Fruit fly (Drosophila melanogaster) whole organism, embryonic: ENCODE results near the gene Gnmt.

Source experiments
- Aef1 ChIP-seq: fragments of 200-800 bp; sonication (Bioruptor generic); IDR thresholded peaks from 3 replicates; pipeline ENCODE4 v1.3.6; 2022; ENCODE audit warnings: missing biosample characterization, missing genetic modification characterization
- CG10543 ChIP-seq: fragments of 200-800 bp; sonication (Bioruptor generic); optimal IDR thresholded peaks from 3 replicates; lab custom pipeline; 2017; ENCODE audit warnings: missing biosample characterization, mild to moderate bottlenecking, missing genetic modification characterization, moderate library complexity
- CG10565 ChIP-seq: fragments of 200-800 bp; sonication (Bioruptor generic); optimal IDR thresholded peaks from 3 replicates; lab custom pipeline; 2016; ENCODE audit warnings: missing biosample characterization, mild to moderate bottlenecking, missing genetic modification characterization
- CG11695 ChIP-seq: fragments of 200-800 bp; sonication (Bioruptor generic); IDR thresholded peaks from 3 replicates; pipeline ENCODE4 v1.3.6; 2022; ENCODE audit warnings: missing biosample characterization, missing genetic modification characterization
- CG13894 ChIP-seq: fragments of 200-800 bp; sonication (Bioruptor generic); optimal IDR thresholded peaks from 3 replicates; lab custom pipeline; 2018; ENCODE audit warnings: missing biosample characterization, mild to moderate bottlenecking, missing genetic modification characterization, moderate library complexity
- CG14710 ChIP-seq: fragments of 200-800 bp; sonication (Bioruptor generic); optimal IDR thresholded peaks from 3 replicates; lab custom pipeline; 2019; ENCODE audit warnings: missing biosample characterization, mild to moderate bottlenecking, missing genetic modification characterization, moderate library complexity
- CG15269 ChIP-seq: fragments of 200-800 bp; sonication (Bioruptor generic); optimal IDR thresholded peaks from 2 replicates; lab custom pipeline; 2018; ENCODE audit warnings: missing biosample characterization, mild to moderate bottlenecking, missing genetic modification characterization, moderate library complexity
- CG15479 ChIP-seq: fragments of 200-800 bp; sonication (Bioruptor generic); optimal IDR thresholded peaks from 3 replicates; lab custom pipeline; 2019; ENCODE audit warnings: missing biosample characterization, mild to moderate bottlenecking, missing genetic modification characterization, moderate library complexity
- CG17361 ChIP-seq: fragments of 200-800 bp; sonication (Bioruptor generic); IDR thresholded peaks from 3 replicates; pipeline ENCODE4 v1.3.6; 2022; ENCODE audit warnings: missing biosample characterization, missing genetic modification characterization
- CG17568 ChIP-seq: fragments of 200-800 bp; sonication (Bioruptor generic); optimal IDR thresholded peaks from 2 replicates; lab custom pipeline; 2018; ENCODE audit warnings: missing biosample characterization, mild to moderate bottlenecking, missing genetic modification characterization, moderate library complexity
- CG17829 ChIP-seq: fragments of 200-800 bp; optimal IDR thresholded peaks from 2 replicates; lab custom pipeline; 2019; ENCODE audit warnings: missing biosample characterization, mild to moderate bottlenecking, missing genetic modification characterization, moderate library complexity
- CG18599 ChIP-seq: fragments of 200-800 bp; sonication (Bioruptor generic); optimal IDR thresholded peaks from 3 replicates; lab custom pipeline; 2017; ENCODE audit warnings: missing biosample characterization, missing genetic modification characterization, mild to moderate bottlenecking, moderate library complexity, missing genetic modification reagents
- CG2199 ChIP-seq: fragments of 200-800 bp; sonication (Bioruptor generic); IDR thresholded peaks from 3 replicates; pipeline ENCODE4 v1.3.6; 2022; ENCODE audit warnings: missing biosample characterization, missing genetic modification characterization
- CG2889 ChIP-seq: fragments of 200-800 bp; sonication (Bioruptor generic); IDR thresholded peaks from 3 replicates; pipeline ENCODE4 v1.3.6; 2022; ENCODE audit warnings: missing biosample characterization, missing genetic modification characterization
- CG3281 ChIP-seq: fragments of 200-800 bp; sonication (Bioruptor generic); optimal IDR thresholded peaks from 3 replicates; lab custom pipeline; 2017; ENCODE audit warnings: missing biosample characterization, mild to moderate bottlenecking, missing genetic modification characterization
- CG4820 ChIP-seq: fragments of 200-800 bp; sonication (Bioruptor generic); optimal IDR thresholded peaks from 3 replicates; lab custom pipeline; 2016; ENCODE audit warnings: missing biosample characterization, missing genetic modification characterization
- CG7271 ChIP-seq: fragments of 200-800 bp; sonication (Bioruptor generic); optimal IDR thresholded peaks from 2 replicates; lab custom pipeline; 2018; ENCODE audit warnings: missing biosample characterization, mild to moderate bottlenecking, missing genetic modification characterization, moderate library complexity
- CG7357 ChIP-seq: fragments of 200-800 bp; sonication (Bioruptor generic); IDR thresholded peaks from 3 replicates; pipeline ENCODE4 v1.3.6; 2022; ENCODE audit warnings: missing biosample characterization, missing genetic modification characterization
- CG7556 ChIP-seq: fragments of 200-800 bp; sonication (Bioruptor generic); optimal IDR thresholded peaks from 2 replicates; lab custom pipeline; 2017; ENCODE audit warnings: missing biosample characterization, mild to moderate bottlenecking, missing genetic modification characterization
- D19A ChIP-seq: fragments of 200-800 bp; optimal IDR thresholded peaks from 3 replicates; lab custom pipeline; 2019; ENCODE audit warnings: missing biosample characterization, mild to moderate bottlenecking, missing genetic modification characterization, moderate library complexity
- Deaf1 ChIP-seq: fragments of 200-800 bp; optimal IDR thresholded peaks from 3 replicates; lab custom pipeline; 2019; ENCODE audit warnings: missing biosample characterization, mild to moderate bottlenecking, missing genetic modification characterization, moderate library complexity
- Drgx ChIP-seq: fragments of 200-800 bp; sonication (Bioruptor generic); IDR thresholded peaks from 2 replicates; pipeline ENCODE4 v1.3.6; 2022; ENCODE audit warnings: missing biosample characterization, missing genetic modification characterization
- H2.0 ChIP-seq: fragments of 200-800 bp; sonication (Bioruptor generic); IDR thresholded peaks from 2 replicates; pipeline ENCODE4 v1.3.6; 2022; ENCODE audit warnings: missing biosample characterization, missing genetic modification characterization
- HHEX ChIP-seq: fragments of 200-800 bp; sonication (Bioruptor generic); optimal IDR thresholded peaks from 3 replicates; lab custom pipeline; 2017; ENCODE audit warnings: missing biosample characterization, mild to moderate bottlenecking, missing genetic modification characterization, missing genetic modification reagents
- HmgZ ChIP-seq: fragments of 200-800 bp; sonication (Bioruptor generic); optimal IDR thresholded peaks from 2 replicates; lab custom pipeline; 2018; ENCODE audit warnings: missing biosample characterization, mild to moderate bottlenecking, missing genetic modification characterization
- Hmr ChIP-seq: fragments of 200-800 bp; sonication (Bioruptor generic); optimal IDR thresholded peaks from 3 replicates; lab custom pipeline; 2017; ENCODE audit warnings: mild to moderate bottlenecking, missing biosample characterization, missing genetic modification reagents, missing genetic modification characterization
- Hr51 ChIP-seq, 2 experiments: fragments of 200-800 bp; sonication (Bioruptor generic); optimal IDR thresholded peaks; 2 replicates in 1 of 2; 3 replicates in 1 of 2; lab custom pipeline; 2016 to 2018; ENCODE audit warnings: missing biosample characterization in 2 of 2, missing genetic modification characterization in 2 of 2, mild to moderate bottlenecking in 1 of 2, moderate library complexity in 1 of 2
- Mes4 ChIP-seq: fragments of 200-800 bp; sonication (Bioruptor generic); optimal IDR thresholded peaks from 2 replicates; lab custom pipeline; 2016; ENCODE audit warnings: missing biosample characterization, missing genetic modification characterization
- NFAT ChIP-seq: fragments of 200-800 bp; sonication (Bioruptor generic); IDR thresholded peaks from 2 replicates; pipeline ENCODE4 v1.3.6; 2022; ENCODE audit warnings: missing biosample characterization, missing genetic modification characterization
- Nf-YC ChIP-seq: fragments of 200-800 bp; optimal IDR thresholded peaks from 3 replicates; lab custom pipeline; 2019; ENCODE audit warnings: missing biosample characterization, mild to moderate bottlenecking, missing genetic modification characterization, moderate library complexity
- PHDP ChIP-seq: fragments of 200-800 bp; sonication (Bioruptor generic); optimal IDR thresholded peaks from 3 replicates; lab custom pipeline; 2018; ENCODE audit warnings: missing biosample characterization, mild to moderate bottlenecking, missing genetic modification characterization, moderate library complexity
- Taf1 ChIP-seq: fragments of 200-800 bp; sonication (Bioruptor generic); IDR thresholded peaks from 2 replicates; pipeline ENCODE4 v1.3.6; 2022; ENCODE audit warnings: missing biosample characterization, missing genetic modification characterization
- Tbp ChIP-seq: fragments of >200 bp; optimal IDR thresholded peaks from 2 replicates; lab custom pipeline; 2018; ENCODE audit warnings: missing biosample characterization, missing genetic modification characterization
- abd-A ChIP-seq: fragments of 200-800 bp; sonication (Bioruptor generic); optimal IDR thresholded peaks from 3 replicates; lab custom pipeline; 2019; ENCODE audit warnings: missing biosample characterization, mild to moderate bottlenecking, missing genetic modification characterization, moderate library complexity
- ara ChIP-seq: fragments of 200-800 bp; sonication (Bioruptor generic); IDR thresholded peaks from 2 replicates; pipeline ENCODE4 v1.3.6; 2022; ENCODE audit warnings: missing biosample characterization, missing genetic modification characterization
- ato ChIP-seq: fragments of 200-800 bp; sonication (Bioruptor generic); IDR thresholded peaks from 2 replicates; pipeline ENCODE4 v1.3.6; 2022; ENCODE audit warnings: missing biosample characterization, missing genetic modification characterization; ENCODE audit not compliant: partially characterized antibody
- cg ChIP-seq: fragments of 200-800 bp; sonication (Bioruptor generic); optimal IDR thresholded peaks from 3 replicates; lab custom pipeline; 2019; ENCODE audit warnings: missing biosample characterization, mild to moderate bottlenecking, missing genetic modification characterization, moderate library complexity
- chif ChIP-seq, 2 experiments: fragments of 200-800 bp; sonication (Bioruptor generic); optimal IDR thresholded peaks; 3 replicates each; lab custom pipeline; 2016; ENCODE audit warnings: missing biosample characterization in 2 of 2, missing genetic modification characterization in 2 of 2
- corto ChIP-seq: fragments of 200-800 bp; sonication (Bioruptor generic); optimal IDR thresholded peaks from 2 replicates; lab custom pipeline; 2016; ENCODE audit warnings: missing biosample characterization, mild to moderate bottlenecking, missing genetic modification characterization, moderate library complexity
- dpn ChIP-seq, 2 experiments: fragments of 200-800 bp; sonication (Bioruptor generic); optimal IDR thresholded peaks; 3 replicates each; lab custom pipeline; 2016; ENCODE audit warnings: missing biosample characterization in 2 of 2, missing genetic modification characterization in 2 of 2
- fd3F ChIP-seq: fragments of 200-800 bp; sonication (Bioruptor generic); optimal IDR thresholded peaks from 2 replicates; lab custom pipeline; 2018; ENCODE audit warnings: missing biosample characterization, mild to moderate bottlenecking, missing genetic modification characterization, moderate library complexity
- ham ChIP-seq: fragments of 200-800 bp; sonication (Bioruptor generic); IDR thresholded peaks from 2 replicates; pipeline ENCODE4 v1.3.6; 2022; ENCODE audit warnings: missing biosample characterization, missing genetic modification characterization
- her ChIP-seq: fragments of 200-800 bp; sonication (Bioruptor generic); optimal IDR thresholded peaks from 2 replicates; lab custom pipeline; 2016; ENCODE audit warnings: missing biosample characterization, missing genetic modification characterization
- luna ChIP-seq: fragments of 200-800 bp; sonication (Bioruptor generic); optimal IDR thresholded peaks from 2 replicates; lab custom pipeline; 2016; ENCODE audit warnings: missing biosample characterization, missing genetic modification characterization
- so ChIP-seq: fragments of 200-800 bp; sonication (Bioruptor generic); IDR thresholded peaks from 3 replicates; pipeline ENCODE4 v1.3.6; 2022; ENCODE audit warnings: missing biosample characterization, missing genetic modification characterization
- tna ChIP-seq: fragments of 200-800 bp; sonication (Bioruptor generic); IDR thresholded peaks from 2 replicates; pipeline ENCODE4 v1.3.6; 2022; ENCODE audit warnings: missing biosample characterization, missing genetic modification characterization; ENCODE audit not compliant: partially characterized antibody
- toy ChIP-seq: fragments of 200-800 bp; sonication (Bioruptor generic); IDR thresholded peaks from 2 replicates; pipeline ENCODE4 v1.3.6; 2022; ENCODE audit warnings: missing biosample characterization, missing genetic modification characterization
- trem ChIP-seq: fragments of 200-800 bp; optimal IDR thresholded peaks from 3 replicates; lab custom pipeline; 2019; ENCODE audit warnings: missing biosample characterization, mild to moderate bottlenecking, missing genetic modification characterization, moderate library complexity
- wor ChIP-seq: fragments of 200-800 bp; sonication (Bioruptor generic); IDR thresholded peaks from 2 replicates; pipeline ENCODE4 v1.3.6; 2022; ENCODE audit warnings: missing biosample characterization, missing genetic modification characterization

Gene Gnmt

DNA sequence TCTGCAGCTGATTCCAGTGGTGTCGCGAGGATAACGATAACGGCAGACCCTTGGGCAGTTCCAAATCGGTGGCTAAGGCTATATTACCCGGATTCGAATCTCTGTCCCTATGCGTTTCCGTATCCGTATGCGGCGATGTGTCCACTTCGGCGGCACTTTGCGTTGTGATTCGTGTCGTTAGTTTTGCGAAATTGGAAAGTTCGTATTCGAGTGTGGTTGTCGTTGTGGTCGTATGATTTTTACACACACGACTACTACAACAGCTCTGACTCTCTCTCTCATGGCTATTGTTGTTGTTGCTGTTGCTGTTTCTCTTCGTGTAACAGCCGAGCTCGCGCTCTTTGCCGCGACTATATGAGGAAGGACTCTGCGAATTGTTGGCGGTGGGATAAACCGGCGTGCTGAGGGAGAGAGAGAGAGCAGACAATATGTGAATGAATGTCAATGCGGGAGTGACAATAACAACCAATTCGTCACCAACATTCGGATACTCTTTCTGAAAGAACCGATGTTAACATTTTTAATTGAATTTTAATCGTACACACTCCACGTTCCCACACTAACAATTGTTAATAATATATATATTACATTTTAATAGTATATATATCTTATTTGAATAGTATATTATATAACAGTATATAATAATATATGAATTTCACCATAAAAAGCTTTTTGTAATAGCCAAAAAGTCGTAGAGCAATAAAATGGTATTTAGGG lies 45.4 kb downstream of the Gnmt start (continued):
- TF ChIP-seq Hr51 (GFP tag; optimal IDR thresholded peaks at IDR 0.05; lab: Kevin White, UChicago) (peak in 1 of 2 experiments; percentile 67), HmgZ (tag; lab: Kevin White, UChicago) (peak; percentile 16), dpn (GFP tag; optimal IDR thresholded peaks at IDR 0.05; lab: Kevin White, UChicago) (peak; percentile 18 to 31), fd3F (GFP tag; lab: Kevin White, UChicago) (no peak), PHDP (tag; lab: Kevin White, UChicago) (peak; percentile 35), CG7357 (GFP tag; lab: Robert Waterston, UW) (no peak), Taf1 (GFP tag; lab: Robert Waterston, UW) (no peak), Mes4 (GFP tag; lab: Kevin White, UChicago) (no peak), so (GFP tag; lab: Robert Waterston, UW) (no peak), Nf-YC (tag; lab: Kevin White, UChicago) (no peak), NFAT (GFP tag; lab: Robert Waterston, UW) (peak; percentile 30; the same call in 1 of the 2 replicates), CG10543 (GFP tag; lab: Kevin White, UChicago) (peak; percentile 74), trem (peak; percentile 17), CG14710 (tag; lab: Kevin White, UChicago) (peak; percentile 3), CG15269 (tag; lab: Kevin White, UChicago) (peak; percentile 49), CG17361 (peak; percentile 42; the same call in 2 of the 3 replicates), CG4820 (GFP tag; lab: Kevin White, UChicago) (peak; percentile 9), CG7556 (GFP tag; lab: Kevin White, UChicago) (peak; percentile 50), ara (GFP tag; lab: Robert Waterston, UW) (no peak), abd-A (tag; lab: Kevin White, UChicago) (peak; percentile 59), CG2199 (GFP tag; lab: Robert Waterston, UW) (no peak), D19A (peak; percentile 98), cg (GFP tag; lab: Kevin White, UChicago) (peak; percentile 67), chif (GFP tag; optimal IDR thresholded peaks at IDR 0.05; lab: Kevin White, UChicago) (no peak), CG11695 (GFP tag; lab: Robert Waterston, UW) (0 out of 3 replicates have a peak, but pooled peaks have one; percentile 36), H2.0 (GFP tag; lab: Robert Waterston, UW) (0 out of 2 replicates have a peak, but pooled peaks have one; percentile 9), CG18599 (peak; percentile 79), wor (no peak), Tbp (GFP tag; lab: Kevin White, UChicago) (no peak), CG3281 (peak; percentile 71), CG7271 (tag; lab: Kevin White, UChicago) (no peak), Drgx (GFP tag; lab: Robert Waterston, UW) (peak; percentile 33; the same call in 1 of the 2 replicates), CG15479 (GFP tag; lab: Kevin White, UChicago) (peak; percentile 80), ham (GFP tag; lab: Robert Waterston, UW) (no peak), toy (no peak), luna (peak; percentile 35), tna (peak; percentile 49; the same call in 1 of the 2 replicates), Aef1 (GFP tag; lab: Robert Waterston, UW) (peak; percentile 17; the same call in 2 of the 3 replicates), Hmr (GFP tag; lab: Kevin White, UChicago) (peak; percentile 41), Deaf1 (peak; percentile 99), CG17829 (tag; lab: Kevin White, UChicago) (peak; percentile 40), her (GFP tag; lab: Kevin White, UChicago) (no peak), CG13894 (peak; percentile 94), corto (GFP tag; lab: Kevin White, UChicago) (no peak), CG17568 (GFP tag; lab: Kevin White, UChicago) (no peak), HHEX (GFP tag; lab: Kevin White, UChicago) (no peak), CG2889 (GFP tag; lab: Robert Waterston, UW) (no peak), CG10565 (GFP tag; lab: Kevin White, UChicago) (no peak), ato (GFP tag; lab: Robert Waterston, UW) (peak; percentile 37; the same call in 1 of the 2 replicates)
